Worm (Caenorhabditis elegans) whole organism, L1 larva: ENCODE data around the gene srg-69.

ENCODE experiments used
- ama-1 ChIP-seq: fragments of 150-350 bp; optimal IDR thresholded peaks from 2 replicates; lab custom pipeline; 2014
- efl-3 ChIP-seq: fragments of 200-800 bp; sonication (Bioruptor generic); optimal IDR thresholded peaks from 2 replicates; lab custom pipeline; 2018; ENCODE audit warnings: mild to moderate bottlenecking, missing genetic modification characterization, missing compliant biosample characterization
- irx-1 ChIP-seq: sonication (generic microtip); optimal IDR thresholded peaks from 2 replicates; lab custom pipeline; 2016; ENCODE audit warnings: missing genetic modification characterization, missing compliant biosample characterization
- lin-35 ChIP-seq, 2 experiments: fragments of 150-350 bp; optimal IDR thresholded peaks; 2 replicates each; lab custom pipeline; 2014; ENCODE audit warnings: missing biosample characterization in 2 of 2, missing genetic modification characterization in 2 of 2, missing genetic modification reagents in 2 of 2
- lin-39 ChIP-seq: fragments of 150-350 bp; optimal IDR thresholded peaks from 2 replicates; lab custom pipeline; 2014; ENCODE audit warnings: missing biosample characterization, missing genetic modification reagents, missing genetic modification characterization
- nhr-28 ChIP-seq: fragments of 150-350 bp; optimal IDR thresholded peaks from 2 replicates; lab custom pipeline; 2014; ENCODE audit warnings: missing biosample characterization, missing genetic modification characterization
- pag-3 ChIP-seq: sonication (generic microtip); optimal IDR thresholded peaks from 2 replicates; lab custom pipeline; 2017; ENCODE audit warnings: missing genetic modification characterization, mild to moderate bottlenecking, missing compliant biosample characterization, antibody characterized with exemption, borderline replicate concordance; ENCODE audit not compliant: insufficient read depth
- unc-30 ChIP-seq: sonication (generic microtip); optimal IDR thresholded peaks from 2 replicates; lab custom pipeline; 2017; ENCODE audit warnings: missing biosample characterization, missing genetic modification characterization
- ztf-11 ChIP-seq, 2 experiments: sonication (generic microtip); optimal IDR thresholded peaks; 2 replicates each; lab custom pipeline; 2016 to 2017; ENCODE audit warnings: missing genetic modification characterization in 2 of 2, missing biosample characterization in 1 of 2, missing compliant biosample characterization in 1 of 2
- ztf-4 ChIP-seq: fragments of 150-350 bp; optimal IDR thresholded peaks from 2 replicates; lab custom pipeline; 2014; ENCODE audit warnings: missing biosample characterization, missing genetic modification characterization

- TF ChIP-seq lin-39 (tag; lab: Kevin White, UChicago) (no peak), lin-35 (GFP tag; optimal IDR thresholded peaks at IDR 0.05; lab: Kevin White, UChicago) (no peak), unc-30 (no peak), ama-1 (no peak), pag-3 (no peak), efl-3 (no peak), ztf-11 (tag; optimal IDR thresholded peaks at IDR 0.05; lab: Kevin White, UChicago) (no peak), ztf-4 (no peak), nhr-28 (tag; lab: Kevin White, UChicago) (no peak), irx-1 (no peak)
These were observed 31.7 kb downstream of the srg-69 start, which contains the start of gene ccpp-6 for ce11 chrII:5387217-5387616.
